Worm (Caenorhabditis elegans): Measurements from ENCODE around the gene rabn-5.

The rabn-5 gene

ce11 chrIII:5895913-5896312 lies 31.6 kb downstream of the rabn-5 start, which contains the start of gene pxl-1:
Gene pxl-1 (minus strand): TSS chrIII:5896013.
- no peak for TF ChIP-seq unc-62 (GFP tag; optimal IDR thresholded peaks at IDR 0.05)

DNA sequence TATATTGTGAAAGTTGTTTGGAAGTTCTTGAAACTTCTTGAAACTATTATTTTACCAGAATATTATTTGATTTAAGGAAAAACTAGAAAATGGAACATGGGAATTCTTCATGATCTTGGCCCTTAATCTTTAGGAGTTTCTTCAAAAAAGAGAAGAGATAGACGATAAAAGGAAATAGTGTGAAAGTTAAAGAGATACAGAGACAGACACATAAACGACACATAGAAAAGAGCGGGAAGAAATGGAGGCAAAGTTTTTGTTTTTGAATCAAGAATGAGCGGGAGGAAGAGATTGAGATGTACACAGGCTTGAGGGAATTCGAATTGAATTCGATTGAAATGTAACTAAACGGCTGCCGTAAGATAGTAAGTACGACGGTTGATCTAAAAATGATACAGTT lies 33.1 kb downstream of the rabn-5 start:
- no peak for TF ChIP-seq unc-62 (GFP tag; optimal IDR thresholded peaks at IDR 0.05)

- TF ChIP-seq unc-62 (GFP tag; optimal IDR thresholded peaks at IDR 0.05), result no peak
These were observed 34.3 kb downstream of the rabn-5 start for ce11 chrIII:5898631-5899030.

DNA sequence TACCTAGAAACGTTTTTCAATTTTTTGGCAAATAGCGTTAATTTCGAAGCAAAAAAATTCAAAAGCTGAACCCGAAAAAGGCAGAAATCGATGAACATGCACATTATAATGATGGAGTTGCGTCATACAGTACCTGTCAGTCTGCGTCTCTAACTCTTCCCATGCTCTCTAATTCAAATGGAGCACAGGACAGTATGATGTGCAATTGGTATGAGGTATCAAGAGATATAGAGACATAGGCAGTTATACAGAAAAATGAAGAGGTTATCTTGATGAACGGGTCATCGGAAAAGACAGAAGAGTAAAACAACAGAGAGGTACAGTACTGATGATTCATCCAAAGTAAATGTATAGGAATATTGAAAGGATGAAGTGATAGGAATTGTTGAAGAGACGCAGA lies 36.4 kb downstream of the rabn-5 start:
- TF ChIP-seq unc-62 (GFP tag; optimal IDR thresholded peaks at IDR 0.05), result no peak

DNA sequence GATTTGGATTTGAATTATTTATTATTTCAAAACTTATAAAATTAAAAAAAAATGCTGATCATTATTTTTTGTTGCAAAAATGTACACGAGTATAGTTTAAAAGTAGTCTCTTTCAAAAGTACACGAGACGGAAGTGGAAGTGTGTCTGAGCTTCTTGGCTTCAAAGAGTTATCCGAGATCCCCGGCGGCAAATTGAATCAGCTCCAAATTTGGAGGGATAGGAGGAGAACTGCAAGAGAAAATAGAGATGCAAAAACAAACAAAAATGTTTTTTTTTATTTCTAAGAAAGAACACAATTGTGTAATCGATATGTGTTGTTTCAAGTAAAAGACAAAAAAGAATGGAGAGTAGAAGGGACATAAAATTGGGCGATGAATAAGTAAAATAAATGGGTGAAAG lies 38.2 kb downstream of the rabn-5 start:
- no peak for TF ChIP-seq unc-62 (GFP tag; optimal IDR thresholded peaks at IDR 0.05)

- TF ChIP-seq unc-62 (GFP tag; optimal IDR thresholded peaks at IDR 0.05), result no peak
These were observed 41.7 kb downstream of the rabn-5 start, which contains the start of gene dpff-1 for ce11 chrIII:5906059-5906458. Gene dpff-1 (minus strand): TSS chrIII:5906346.

DNA sequence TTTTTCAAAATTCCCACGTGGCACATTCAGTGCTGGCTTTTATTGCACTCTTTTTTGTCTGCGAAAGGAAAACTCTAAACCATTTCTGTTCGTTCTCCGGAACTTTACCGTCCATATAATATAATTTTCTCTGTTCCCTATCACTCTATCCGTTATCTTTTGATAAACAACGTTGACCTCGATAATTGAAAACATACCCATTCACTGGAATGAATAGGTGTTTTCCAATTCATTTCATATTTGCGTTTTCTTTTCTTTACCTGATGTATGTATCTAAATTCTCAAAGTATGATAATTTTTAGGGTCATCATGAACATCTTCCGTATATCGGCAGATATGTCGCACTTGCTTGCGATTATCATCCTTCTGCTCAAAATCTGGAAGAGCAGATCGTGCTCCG lies 42.4 kb downstream of the rabn-5 start, which contains the start of gene erd-2.2:
Gene erd-2.2, plus strand, starts transcription at position 301 of the 400 bp plus-strand sequence.
- TF ChIP-seq unc-62 (GFP tag; optimal IDR thresholded peaks at IDR 0.05), result no peak

- TF ChIP-seq unc-62 (GFP tag; optimal IDR thresholded peaks at IDR 0.05), result no peak
These were observed 44.1 kb downstream of the rabn-5 start, which contains the start of gene C28H8.3 for ce11 chrIII:5908408-5908807. Gene C28H8.3 (plus strand): TSS chrIII:5908700.

- TF ChIP-seq unc-62 (GFP tag; optimal IDR thresholded peaks at IDR 0.05), result no peak
These were observed 50.4 kb downstream of the rabn-5 start for ce11 chrIII:5914717-5915116.

ce11 chrIII:5915926-5916325 lies 51.6 kb downstream of the rabn-5 start:
- TF ChIP-seq unc-62 (GFP tag; optimal IDR thresholded peaks at IDR 0.05), result no peak
